Worm (Caenorhabditis elegans): ENCODE data around the gene vrk-1.
A peak's percentile ranks its signal among the peaks of the same experiment; 100 is the strongest.

The vrk-1 gene

DNA sequence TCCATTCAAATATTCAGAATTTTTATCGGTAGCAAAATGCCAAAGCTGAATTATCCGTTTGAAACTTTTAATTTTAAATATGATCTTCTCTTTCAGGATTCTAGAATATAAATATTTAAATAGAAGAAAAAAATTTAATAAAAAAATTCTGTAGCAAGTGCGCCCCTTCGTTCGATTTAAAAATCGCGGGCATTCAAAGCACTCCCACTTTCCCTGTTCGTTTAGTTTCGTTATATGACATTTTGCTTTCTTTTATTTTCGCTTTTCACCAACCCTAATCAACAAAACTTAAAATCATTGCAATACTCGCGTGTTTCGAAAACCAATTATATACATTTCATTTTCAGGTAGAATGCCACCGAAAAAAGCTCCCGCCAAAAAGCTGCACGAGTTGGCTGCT lies at the start of gene vrk-1:
Gene vrk-1, plus strand, starts transcription at position 348 of the 400 bp plus-strand sequence.
- TF ChIP-seq K02D7.2 (tag; optimal IDR thresholded peaks at IDR 0.05): no peak
- TF ChIP-seq elt-2 (tag; optimal IDR thresholded peaks at IDR 0.05): no peak
- TF ChIP-seq pha-2 (tag; optimal IDR thresholded peaks at IDR 0.05): no peak
- no peak for TF ChIP-seq ceh-2 (tag; optimal IDR thresholded peaks at IDR 0.05)
- no peak for TF ChIP-seq ceh-19 (GFP tag; optimal IDR thresholded peaks at IDR 0.05)
- TF ChIP-seq zip-5 (tag; optimal IDR thresholded peaks at IDR 0.05): no peak
- no peak for TF ChIP-seq npax-4 (tag; optimal IDR thresholded peaks at IDR 0.05)
- no peak for TF ChIP-seq nhr-11 (tag; optimal IDR thresholded peaks at IDR 0.05)
- TF ChIP-seq hlh-13 (GFP tag; optimal IDR thresholded peaks at IDR 0.05): no peak
- TF ChIP-seq ceh-24 (tag; optimal IDR thresholded peaks at IDR 0.05): no peak
- no peak for TF ChIP-seq sox-2 (GFP tag; IDR thresholded peaks at IDR 0.05)
- TF ChIP-seq nhr-232 (tag; optimal IDR thresholded peaks at IDR 0.05): no peak

DNA sequence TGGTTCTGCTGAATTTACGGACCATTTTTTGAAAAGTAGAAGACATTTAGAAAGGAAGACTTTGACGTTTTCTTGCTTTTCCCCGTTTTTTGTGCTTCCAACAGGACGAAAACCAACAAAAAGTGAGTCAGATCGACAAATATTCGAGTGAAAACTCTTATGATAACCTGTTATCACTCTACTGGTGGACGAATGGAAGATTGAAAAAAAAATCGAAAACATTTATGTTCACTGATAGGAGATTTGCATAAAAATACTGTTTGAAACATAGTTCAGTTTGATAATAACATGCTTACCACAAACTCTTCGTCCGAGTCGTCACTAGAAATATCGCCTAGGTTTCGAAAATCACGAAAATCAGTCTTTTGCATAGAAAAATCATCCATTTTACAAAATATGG lies 49.4 kb upstream of the vrk-1 start:
- TF ChIP-seq pag-3 (tag; optimal IDR thresholded peaks at IDR 0.05; ENCODE audit: borderline replicate concordance) (no peak), ahr-1 (tag; optimal IDR thresholded peaks at IDR 0.05) (no peak), ceh-2 (tag; optimal IDR thresholded peaks at IDR 0.05) (no peak), ttx-3 (tag; optimal IDR thresholded peaks at IDR 0.05) (no peak), nfya-1 (tag; optimal IDR thresholded peaks at IDR 0.05) (no peak), hlh-8 (tag; optimal IDR thresholded peaks at IDR 0.05) (no peak), ceh-45 (GFP tag; IDR thresholded peaks at IDR 0.05) (no peak), dmd-4 (tag; optimal IDR thresholded peaks at IDR 0.05; ENCODE audit: borderline replicate concordance) (no peak), lim-6 (tag; optimal IDR thresholded peaks at IDR 0.05) (no peak), dve-1 (tag; optimal IDR thresholded peaks at IDR 0.05) (no peak), pat-9 (tag; optimal IDR thresholded peaks at IDR 0.05) (no peak), Y22D7AL.16 (tag; optimal IDR thresholded peaks at IDR 0.05) (no peak), ceh-14 (tag; optimal IDR thresholded peaks at IDR 0.05) (no peak), eyg-1 (tag; optimal IDR thresholded peaks at IDR 0.05) (no peak), unc-42 (tag; optimal IDR thresholded peaks at IDR 0.05) (no peak), lin-11 (tag; optimal IDR thresholded peaks at IDR 0.05) (no peak), sox-4 (tag; optimal IDR thresholded peaks at IDR 0.05) (no peak), syd-9 (tag; optimal IDR thresholded peaks at IDR 0.05) (no peak)

DNA sequence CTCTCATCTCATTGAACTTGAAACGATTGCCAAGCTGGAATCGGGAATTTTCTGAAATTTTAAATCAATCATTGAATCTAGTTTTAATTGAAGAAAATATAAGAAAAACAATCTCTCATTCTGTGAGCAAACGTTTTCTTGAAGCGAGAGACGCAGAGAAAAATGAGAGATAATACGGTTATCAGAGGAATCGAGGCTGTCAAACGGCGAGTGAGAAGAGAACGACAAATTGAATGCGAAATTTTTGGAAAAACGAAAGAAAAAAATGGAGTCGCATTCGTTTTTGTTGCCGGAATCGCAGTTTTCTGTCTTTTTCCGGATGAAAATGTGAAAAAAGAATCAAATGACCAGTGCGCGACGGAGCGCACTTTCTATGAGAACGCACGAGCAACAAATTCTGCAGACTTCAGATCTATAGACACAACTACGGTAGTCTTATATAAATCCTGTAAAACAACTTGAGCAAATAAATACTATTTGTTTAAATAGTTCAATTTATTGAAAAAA lies 48.1 kb upstream of the vrk-1 start, which contains the start of gene tex-2:
Gene tex-2, minus strand, starts transcription at position 51 of the 507 bp plus-strand sequence.
- peak; percentile 63 for TF ChIP-seq unc-42 (tag; optimal IDR thresholded peaks at IDR 0.05)
- peak; percentile 14 for TF ChIP-seq ceh-2 (tag; optimal IDR thresholded peaks at IDR 0.05)
- no peak for TF ChIP-seq sox-2 (GFP tag; IDR thresholded peaks at IDR 0.05)
- TF ChIP-seq C08G9.2 (tag; optimal IDR thresholded peaks at IDR 0.05): peak; percentile 31
- TF ChIP-seq K09A11.1 (tag; optimal IDR thresholded peaks at IDR 0.05; ENCODE audit: insufficient read depth): no peak
- TF ChIP-seq zip-5 (tag; optimal IDR thresholded peaks at IDR 0.05): peak; percentile 47
- no peak for TF ChIP-seq ahr-1 (tag; optimal IDR thresholded peaks at IDR 0.05)
- TF ChIP-seq dmd-4 (tag; optimal IDR thresholded peaks at IDR 0.05; ENCODE audit: borderline replicate concordance): no peak
- TF ChIP-seq ceh-34 (tag; optimal IDR thresholded peaks at IDR 0.05): no peak
- TF ChIP-seq ztf-16 (tag; optimal IDR thresholded peaks at IDR 0.05): peak; percentile 39
- peak; percentile 70 for TF ChIP-seq elt-2 (tag; optimal IDR thresholded peaks at IDR 0.05)
- no peak for TF ChIP-seq C38D4.7 (GFP tag; optimal IDR thresholded peaks at IDR 0.05)
- TF ChIP-seq tbx-2 (tag; optimal IDR thresholded peaks at IDR 0.05): peak; percentile 47
- TF ChIP-seq ceh-24 (tag; optimal IDR thresholded peaks at IDR 0.05): no peak
- no peak for TF ChIP-seq unc-86 (tag; optimal IDR thresholded peaks at IDR 0.05)
- TF ChIP-seq ceh-31 (tag; optimal IDR thresholded peaks at IDR 0.05): peak; percentile 60
- TF ChIP-seq nfya-1 (tag; optimal IDR thresholded peaks at IDR 0.05): no peak
